Fruit fly (Drosophila melanogaster): ENCODE measurements around the gene CG12951.

dm6 chr3R:9344791-9345208 is 14.7 kb upstream of the CG12951 start:
- TF ChIP-seq CG8478 (optimal IDR thresholded peaks at IDR 0.05), result no peak
- TF ChIP-seq psq (optimal IDR thresholded peaks at IDR 0.05), result no peak
- no peak for TF ChIP-seq pan (optimal IDR thresholded peaks at IDR 0.05)
- no peak for TF ChIP-seq EcR (GFP tag; optimal IDR thresholded peaks at IDR 0.05)
- TF ChIP-seq usp (GFP tag; optimal IDR thresholded peaks at IDR 0.05), result no peak
- no peak for TF ChIP-seq Dll (optimal IDR thresholded peaks at IDR 0.05)

All from whole organism.